Worm (Caenorhabditis elegans) whole organism, L4 larva: ENCODE data around the gene rps-12.
A peak's percentile ranks its signal among the peaks of the same experiment; 100 is the strongest.

Experiments
- D1046.2 ChIP-seq: fragments of 200-800 bp; sonication (Bioruptor generic); IDR thresholded peaks from 2 replicates; pipeline ENCODE4 v1.3.6; 2022; ENCODE audit warnings: missing genetic modification characterization, missing compliant biosample characterization
- F26F4.8 ChIP-seq: fragments of 200-800 bp; sonication (Bioruptor generic); conservative IDR thresholded peaks from 2 replicates; pipeline ENCODE4 v1.3.6; 2022; ENCODE audit warnings: missing genetic modification characterization, missing compliant biosample characterization
- F44E2.7 ChIP-seq: fragments of 200-800 bp; sonication (Bioruptor generic); IDR thresholded peaks from 2 replicates; pipeline ENCODE4 v2.1.2; 2022; ENCODE audit warnings: missing genetic modification characterization, missing compliant biosample characterization
- T20F7.1 ChIP-seq: fragments of 200-800 bp; sonication (Bioruptor generic); optimal IDR thresholded peaks from 2 replicates; lab custom pipeline; 2018; ENCODE audit warnings: mild to moderate bottlenecking, missing genetic modification characterization, missing compliant biosample characterization
- Y5F2A.4 ChIP-seq: fragments of 200-800 bp; sonication (Bioruptor generic); optimal IDR thresholded peaks from 2 replicates; lab custom pipeline; 2018; ENCODE audit warnings: mild to moderate bottlenecking, missing genetic modification characterization, missing compliant biosample characterization
- ZK546.5 ChIP-seq, 2 experiments: sonication (generic microtip); optimal IDR thresholded peaks; 2 replicates each; lab custom pipeline; 2017; ENCODE audit warnings: missing biosample characterization in 2 of 2, missing genetic modification characterization in 2 of 2
- aha-1 ChIP-seq: fragments of 150-350 bp; peaks from one replicate; lab custom pipeline; 2014; ENCODE audit warnings: missing biosample characterization, missing genetic modification characterization
- attf-4 ChIP-seq: sonication (generic microtip); optimal IDR thresholded peaks from 3 replicates; lab custom pipeline; 2017; ENCODE audit warnings: missing biosample characterization, missing genetic modification characterization
- ceh-32 ChIP-seq: sonication (generic microtip); optimal IDR thresholded peaks from 2 replicates; lab custom pipeline; 2016; ENCODE audit warnings: mild to moderate bottlenecking, missing genetic modification characterization, missing compliant biosample characterization; ENCODE audit not compliant: poor library complexity
- ceh-62 ChIP-seq: sonication (generic microtip); optimal IDR thresholded peaks from 2 replicates; lab custom pipeline; 2017; ENCODE audit warnings: missing biosample characterization, missing genetic modification characterization
- cey-2 ChIP-seq: sonication (generic microtip); optimal IDR thresholded peaks from 3 replicates; lab custom pipeline; 2017; ENCODE audit warnings: missing genetic modification characterization, mild to moderate bottlenecking, missing compliant biosample characterization, antibody characterized with exemption, borderline replicate concordance; ENCODE audit not compliant: insufficient read depth
- daf-12 ChIP-seq: fragments of 150-350 bp; optimal IDR thresholded peaks from 2 replicates; lab custom pipeline; 2014; ENCODE audit warnings: missing biosample characterization, missing genetic modification reagents, missing genetic modification characterization
- dmd-8 ChIP-seq: fragments of 200-800 bp; sonication (Bioruptor generic); IDR thresholded peaks from 2 replicates; pipeline ENCODE4 v1.3.6; 2022; ENCODE audit warnings: missing genetic modification characterization, missing compliant biosample characterization
- duxl-1 ChIP-seq: sonication (generic microtip); optimal IDR thresholded peaks from 2 replicates; lab custom pipeline; 2016; ENCODE audit warnings: mild to moderate bottlenecking, missing genetic modification characterization, moderate library complexity, missing compliant biosample characterization; ENCODE audit not compliant: poor library complexity
- dve-1 ChIP-seq: sonication (generic microtip); optimal IDR thresholded peaks from 2 replicates; lab custom pipeline; 2017; ENCODE audit warnings: antibody characterized with exemption, mild to moderate bottlenecking, missing genetic modification characterization, missing compliant biosample characterization; ENCODE audit not compliant: insufficient read depth
- egl-43 ChIP-seq: fragments of 200-800 bp; sonication (Bioruptor generic); IDR thresholded peaks from 2 replicates; pipeline ENCODE4 v1.3.6; 2022; ENCODE audit warnings: missing genetic modification reagents, missing genetic modification characterization, missing compliant biosample characterization
- fos-1 ChIP-seq: fragments of 150-350 bp; optimal IDR thresholded peaks from 2 replicates; lab custom pipeline; 2014; ENCODE audit warnings: missing biosample characterization, missing genetic modification characterization
- gei-8 ChIP-seq: fragments of 200-800 bp; sonication (Bioruptor generic); optimal IDR thresholded peaks from 2 replicates; lab custom pipeline; 2018; ENCODE audit warnings: mild to moderate bottlenecking, missing genetic modification characterization, missing compliant biosample characterization
- hlh-11 ChIP-seq: fragments of 200-800 bp; sonication (Bioruptor generic); optimal IDR thresholded peaks from 2 replicates; lab custom pipeline; 2018; ENCODE audit warnings: mild to moderate bottlenecking, missing genetic modification characterization, missing compliant biosample characterization
- hlh-30 ChIP-seq: sonication (generic microtip); optimal IDR thresholded peaks from 2 replicates; lab custom pipeline; 2017; ENCODE audit warnings: antibody characterized with exemption, mild to moderate bottlenecking, missing genetic modification characterization, missing compliant biosample characterization; ENCODE audit not compliant: insufficient read depth
- hmg-1.1 ChIP-seq: fragments of 200-800 bp; sonication (Bioruptor generic); IDR thresholded peaks from 2 replicates; pipeline ENCODE4 v1.3.6; 2022; ENCODE audit warnings: missing genetic modification reagents, missing genetic modification characterization, missing compliant biosample characterization
- jun-1 ChIP-seq: fragments of 150-350 bp; optimal IDR thresholded peaks from 2 replicates; lab custom pipeline; 2014; ENCODE audit warnings: missing biosample characterization, missing genetic modification reagents, missing genetic modification characterization
- lim-7 ChIP-seq: fragments of 200-800 bp; sonication (Bioruptor generic); IDR thresholded peaks from 2 replicates; pipeline ENCODE4 v1.3.6; 2022; ENCODE audit warnings: missing genetic modification characterization, missing compliant biosample characterization
- lin-1 ChIP-seq: fragments of 200-800 bp; sonication (Bioruptor generic); IDR thresholded peaks from 2 replicates; pipeline ENCODE4 v1.3.6; 2022; ENCODE audit warnings: missing genetic modification reagents, missing genetic modification characterization, missing compliant biosample characterization
- lin-29 ChIP-seq: fragments of 200-800 bp; sonication (Bioruptor generic); IDR thresholded peaks from 2 replicates; pipeline ENCODE4 v1.3.6; 2022; ENCODE audit warnings: missing genetic modification reagents, missing genetic modification characterization, missing compliant biosample characterization
- lin-38 ChIP-seq: fragments of 200-800 bp; sonication (Bioruptor generic); IDR thresholded peaks from 2 replicates; pipeline ENCODE4 v1.3.6; 2022; ENCODE audit warnings: missing genetic modification reagents, missing genetic modification characterization, missing compliant biosample characterization
- lir-3 ChIP-seq: sonication (generic microtip); optimal IDR thresholded peaks from 2 replicates; lab custom pipeline; 2016; ENCODE audit warnings: mild to moderate bottlenecking, missing genetic modification characterization, missing compliant biosample characterization
- lsy-2 ChIP-seq, 2 experiments: fragments of 150-350 bp in 1 of 2; sonication (generic microtip) in 1 of 2; optimal IDR thresholded peaks; 2 replicates each; lab custom pipeline; 2014 to 2017; ENCODE audit warnings: missing biosample characterization in 2 of 2, missing genetic modification characterization in 2 of 2
- madf-9 ChIP-seq: fragments of 200-800 bp; sonication (Bioruptor generic); conservative IDR thresholded peaks from 2 replicates; pipeline ENCODE4 v1.3.6; 2022; ENCODE audit warnings: missing genetic modification reagents, missing genetic modification characterization, missing compliant biosample characterization
- mxl-2 ChIP-seq: fragments of 200-800 bp; sonication (Bioruptor generic); conservative IDR thresholded peaks from 2 replicates; pipeline ENCODE4 v1.3.6; 2022; ENCODE audit warnings: missing genetic modification reagents, missing genetic modification characterization, missing compliant biosample characterization
- nhr-102 ChIP-seq: sonication (generic microtip); optimal IDR thresholded peaks from 2 replicates; lab custom pipeline; 2016; ENCODE audit warnings: mild to moderate bottlenecking, missing genetic modification characterization, moderate library complexity, missing compliant biosample characterization
- nhr-237 ChIP-seq: sonication (generic microtip); optimal IDR thresholded peaks from 2 replicates; lab custom pipeline; 2017; ENCODE audit warnings: missing biosample characterization, missing genetic modification characterization
- nhr-28 ChIP-seq: fragments of 150-350 bp; optimal IDR thresholded peaks from 2 replicates; lab custom pipeline; 2014; ENCODE audit warnings: missing biosample characterization, missing genetic modification characterization
- nhr-41 ChIP-seq: fragments of 200-800 bp; sonication (Bioruptor generic); IDR thresholded peaks from 2 replicates; pipeline ENCODE4 v1.3.6; 2022; ENCODE audit warnings: missing genetic modification reagents, missing genetic modification characterization, missing compliant biosample characterization
- nhr-77 ChIP-seq: fragments of 150-350 bp; optimal IDR thresholded peaks from 2 replicates; lab custom pipeline; 2014; ENCODE audit warnings: missing biosample characterization, missing genetic modification characterization
- pha-4 ChIP-seq, 2 experiments: fragments of 150-350 bp in 1 of 2; fragments of 200-800 bp in 1 of 2; sonication (Bioruptor generic) in 1 of 2; IDR thresholded peaks in 1 of 2; optimal IDR thresholded peaks in 1 of 2; 2 replicates each; pipeline versions ENCODE4 v1.3.6 to Lab custom; 2014 to 2022; ENCODE audit warnings: missing genetic modification characterization in 2 of 2, missing genetic modification reagents in 2 of 2, missing biosample characterization in 1 of 2, missing compliant biosample characterization in 1 of 2
- php-3 ChIP-seq: fragments of 200-800 bp; sonication (Bioruptor generic); IDR thresholded peaks from 2 replicates; pipeline ENCODE4 v1.3.6; 2022; ENCODE audit warnings: missing genetic modification reagents, missing genetic modification characterization, missing compliant biosample characterization
- pqm-1 ChIP-seq: sonication (generic microtip); optimal IDR thresholded peaks from 2 replicates; lab custom pipeline; 2017; ENCODE audit warnings: missing biosample characterization, missing genetic modification characterization
- skn-1 ChIP-seq: fragments of 150-350 bp; optimal IDR thresholded peaks from 2 replicates; lab custom pipeline; 2014; ENCODE audit warnings: missing biosample characterization, missing genetic modification characterization
- snpc-1.2 ChIP-seq: fragments of 200-800 bp; sonication (Bioruptor generic); IDR thresholded peaks from 2 replicates; pipeline ENCODE4 v1.3.6; 2022; ENCODE audit warnings: missing genetic modification reagents, missing genetic modification characterization, missing compliant biosample characterization
- tag-97 ChIP-seq: fragments of 200-800 bp; sonication (Bioruptor generic); IDR thresholded peaks from 2 replicates; pipeline ENCODE4 v1.3.6; 2022; ENCODE audit warnings: missing genetic modification characterization, missing compliant biosample characterization
- tra-1 ChIP-seq: fragments of 200-800 bp; sonication (Bioruptor generic); IDR thresholded peaks from 2 replicates; pipeline ENCODE4 v1.3.6; 2022; ENCODE audit warnings: missing genetic modification reagents, missing genetic modification characterization, missing compliant biosample characterization
- unc-62 ChIP-seq, 3 experiments: fragments of 150-350 bp in 1 of 3; sonication (generic microtip); optimal IDR thresholded peaks in 2 of 3; peaks in 1 of 3; 1 replicate in 1 of 3; 2 replicates in 2 of 3; lab custom pipeline; 2014 to 2017; ENCODE audit warnings: missing biosample characterization in 3 of 3, missing genetic modification characterization in 3 of 3, missing genetic modification reagents in 3 of 3, missing genotype in 1 of 3
- vab-7 ChIP-seq: fragments of 200-800 bp; sonication (Bioruptor generic); IDR thresholded peaks from 2 replicates; pipeline ENCODE4 v1.3.6; 2022; ENCODE audit warnings: missing genetic modification reagents, missing genetic modification characterization, missing compliant biosample characterization
- zag-1 ChIP-seq: fragments of 150-350 bp; optimal IDR thresholded peaks from 2 replicates; lab custom pipeline; 2014; ENCODE audit warnings: missing biosample characterization, missing genetic modification characterization
- zfp-2 ChIP-seq: sonication (generic microtip); optimal IDR thresholded peaks from 2 replicates; lab custom pipeline; 2016; ENCODE audit warnings: mild to moderate bottlenecking, missing genetic modification characterization, missing compliant biosample characterization
- zfp-3 ChIP-seq: fragments of 200-800 bp; sonication (Bioruptor generic); conservative IDR thresholded peaks from 2 replicates; pipeline ENCODE4 v1.3.6; 2022; ENCODE audit warnings: missing genetic modification reagents, missing genetic modification characterization, missing compliant biosample characterization
- zip-11 ChIP-seq: fragments of 200-800 bp; sonication (Bioruptor generic); IDR thresholded peaks from 2 replicates; pipeline ENCODE4 v1.3.6; 2022; ENCODE audit warnings: missing genetic modification characterization, missing compliant biosample characterization
- zip-2 ChIP-seq: fragments of 150-350 bp; optimal IDR thresholded peaks from 2 replicates; lab custom pipeline; 2014; ENCODE audit warnings: missing biosample characterization, missing genetic modification characterization
- ztf-7 ChIP-seq: fragments of 150-350 bp; optimal IDR thresholded peaks from 2 replicates; lab custom pipeline; 2014; ENCODE audit warnings: missing biosample characterization, missing genetic modification characterization

The rps-12 gene

ce11 chrIII:5678935-5679334, at the start of gene rps-12, which contains the start of gene ska-3:
Gene rps-12, plus strand, starts transcription at chrIII:5679298.
Gene ska-3, minus strand, starts transcription at chrIII:5679005.
- TF ChIP-seq Y5F2A.4 (peak; percentile 48), tag-97 (GFP tag; lab: Robert Waterston, UW) (no peak), nhr-102 (tag; lab: Kevin White, UChicago) (peak; percentile 96), hlh-30 (tag; lab: Kevin White, UChicago) (peak; percentile 98), ceh-62 (tag; lab: Kevin White, UChicago) (no peak), unc-62 (GFP tag; optimal IDR thresholded peaks at IDR 0.05 in 1 of 2; lab: Kevin White, UChicago) (peak in 1 of 2 experiments; percentile 100), unc-62 (tag; optimal IDR thresholded peaks at IDR 0.05; lab: Kevin White, UChicago) (no peak), cey-2 (peak; percentile 35), gei-8 (GFP tag; lab: Kevin White, UChicago) (peak; percentile 63), hmg-1.1 (peak; percentile 98), tra-1 (GFP tag; lab: Robert Waterston, UW) (peak; percentile 95), ztf-7 (tag; lab: Kevin White, UChicago) (peak; percentile 93), pqm-1 (tag; lab: Kevin White, UChicago) (peak; percentile 74), zip-2 (peak; percentile 88), F26F4.8 (GFP tag; lab: Robert Waterston, UW) (no peak), lsy-2 (tag; optimal IDR thresholded peaks at IDR 0.05; lab: Kevin White, UChicago) (peak; percentile 92 to 98), T20F7.1 (GFP tag; lab: Kevin White, UChicago) (no peak), lin-1 (GFP tag; lab: Robert Waterston, UW) (peak; percentile 78), duxl-1 (tag; lab: Kevin White, UChicago) (peak; percentile 96), php-3 (peak; percentile 64), lin-38 (GFP tag; lab: Robert Waterston, UW) (peak; percentile 100), egl-43 (GFP tag; lab: Robert Waterston, UW) (peak; percentile 89), F44E2.7 (GFP tag; lab: Robert Waterston, UW) (no peak), dmd-8 (GFP tag; lab: Robert Waterston, UW) (no peak), zfp-3 (GFP tag; lab: Robert Waterston, UW) (peak; percentile 96), nhr-41 (GFP tag; lab: Robert Waterston, UW) (0 out of 2 replicates have a peak, but pooled peaks have one; percentile 62), vab-7 (GFP tag; lab: Robert Waterston, UW) (peak; percentile 88), lim-7 (GFP tag; lab: Robert Waterston, UW) (0 out of 2 replicates have a peak, but pooled peaks have one; percentile 4), jun-1 (tag; lab: Kevin White, UChicago) (peak; percentile 94), mxl-2 (GFP tag; lab: Robert Waterston, UW) (peak; percentile 69), nhr-237 (tag; lab: Kevin White, UChicago) (peak; percentile 67), zip-11 (GFP tag; lab: Robert Waterston, UW) (no peak), lin-29 (GFP tag; lab: Robert Waterston, UW) (peak; percentile 89), dve-1 (peak; percentile 100), ceh-32 (peak; percentile 73), pha-4 (GFP tag; IDR thresholded peaks at IDR 0.05; lab: Robert Waterston, UW) (peak; percentile 94), pha-4 (tag; optimal IDR thresholded peaks at IDR 0.05; lab: Kevin White, UChicago) (peak; percentile 99), zfp-2 (tag; lab: Kevin White, UChicago) (peak; percentile 99), D1046.2 (GFP tag; lab: Robert Waterston, UW) (peak; percentile 94), skn-1 (tag; lab: Kevin White, UChicago) (no peak), daf-12 (tag; lab: Kevin White, UChicago) (no peak), ZK546.5 (tag; optimal IDR thresholded peaks at IDR 0.05; lab: Kevin White, UChicago) (peak in 1 of 2 experiments; percentile 87), hlh-11 (tag; lab: Kevin White, UChicago) (peak; percentile 95), lir-3 (peak; percentile 29), aha-1 (tag; lab: Kevin White, UChicago) (peak; percentile 100), snpc-1.2 (GFP tag; lab: Robert Waterston, UW) (peak; percentile 68; the same call in 1 of the 2 replicates), nhr-28 (tag; lab: Kevin White, UChicago) (peak; percentile 97), fos-1 (tag; lab: Kevin White, UChicago) (peak; percentile 55), nhr-77 (tag; lab: Kevin White, UChicago) (peak; percentile 99), madf-9 (GFP tag; lab: Robert Waterston, UW) (peak; percentile 93), attf-4 (tag; lab: Kevin White, UChicago) (peak; percentile 4), zag-1 (tag; lab: Kevin White, UChicago) (peak; percentile 86)
